Worm (Caenorhabditis elegans) whole organism, early embryonic: ENCODE data around the gene T02H6.1.

Experiments
- ceh-13 ChIP-seq: fragments of 200-800 bp; sonication (Bioruptor generic); optimal IDR thresholded peaks from 2 replicates; lab custom pipeline; 2018; ENCODE audit warnings: mild to moderate bottlenecking, missing genetic modification characterization, missing compliant biosample characterization
- ceh-36 ChIP-seq: sonication (generic microtip); optimal IDR thresholded peaks from 2 replicates; lab custom pipeline; 2016; ENCODE audit warnings: missing genetic modification characterization, inconsistent platforms, missing compliant biosample characterization

ce11 chrII:674116-674515 lies 35.1 kb upstream of the T02H6.1 start, which contains the start of gene Y39F10C.3:
- TF ChIP-seq ceh-36 (tag; lab: Kevin White, UChicago) = no peak
- no peak for TF ChIP-seq ceh-13 (GFP tag; lab: Kevin White, UChicago)
